ENCODE assay signal across 1 fruit fly cellular context in the genomic region with DNA sequence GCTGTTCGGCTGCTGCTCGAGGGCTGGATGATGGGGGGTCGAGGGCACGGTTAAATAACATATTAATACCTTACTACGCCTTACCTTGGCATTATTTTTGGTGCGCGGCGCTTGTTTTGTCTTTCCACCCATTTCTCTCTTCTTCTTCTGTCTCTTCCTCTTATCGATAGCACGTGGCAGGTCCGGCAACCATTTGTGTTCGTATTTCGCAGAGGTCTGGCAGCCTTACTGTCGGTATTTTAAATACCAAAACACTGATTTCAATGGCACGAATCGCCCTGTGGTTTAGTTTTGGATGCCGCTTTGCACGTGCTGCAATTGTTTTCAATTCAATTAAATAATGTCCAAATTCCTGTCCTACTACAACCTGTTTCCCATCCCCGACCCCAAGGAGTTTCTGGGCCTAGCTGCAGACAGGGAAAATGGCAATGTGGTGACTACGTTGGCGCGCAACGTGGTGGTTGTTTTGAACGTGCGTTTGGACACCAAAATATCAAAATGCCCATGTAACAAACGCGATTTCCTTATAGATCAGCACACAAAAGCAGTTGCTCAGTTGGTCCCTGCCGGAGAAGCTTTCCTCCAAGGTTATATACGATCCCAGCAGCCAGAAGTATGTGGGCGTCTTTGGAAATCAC.
TF ChIP-seq lines count a peak whose summit lies in the region.

A gene (minus strand): TSS at position 155 of the 638 bp plus-strand sequence.
A gene (plus strand): TSS at position 285 of the 638 bp plus-strand sequence.

TF ChIP-seq in whole organism, embryonic, 481 proteins besides CTCF, POLR2A, EP300 and RAD21 (continued from another document and continues in another):
- TF ChIP-seq Awh (GFP tag; IDR thresholded peaks at IDR 0.05; lab: Robert Waterston, UW), result 0 out of 2 replicates have a peak, but pooled peaks have one; percentile 8
- TF ChIP-seq E2f1 (GFP tag; IDR thresholded peaks at IDR 0.05; lab: Robert Waterston, UW), result peak; percentile 45; the same call in 1 of the 2 replicates
- TF ChIP-seq her (GFP tag; optimal IDR thresholded peaks at IDR 0.05; lab: Kevin White, UChicago), result peak; percentile 28
- TF ChIP-seq CG4282 (GFP tag; optimal IDR thresholded peaks at IDR 0.05; lab: Kevin White, UChicago), result no peak
- TF ChIP-seq kah (GFP tag; optimal IDR thresholded peaks at IDR 0.05; lab: Kevin White, UChicago), result peak; percentile 59
- no peak for TF ChIP-seq CG6654 (GFP tag; optimal IDR thresholded peaks at IDR 0.05; lab: Kevin White, UChicago)
- peak; percentile 46 for TF ChIP-seq Side (GFP tag; optimal IDR thresholded peaks at IDR 0.05; lab: Kevin White, UChicago)
- no peak for TF ChIP-seq bbx (GFP tag; IDR thresholded peaks at IDR 0.05; lab: Robert Waterston, UW; ENCODE audit: partially characterized antibody)
- TF ChIP-seq CG33213 (GFP tag; optimal IDR thresholded peaks at IDR 0.05; lab: Kevin White, UChicago), result peak; percentile 40
- no peak for TF ChIP-seq ind (GFP tag; optimal IDR thresholded peaks at IDR 0.05; lab: Kevin White, UChicago)
- peak; percentile 93 for TF ChIP-seq CG34422 (GFP tag; IDR thresholded peaks at IDR 0.05; lab: Robert Waterston, UW)
- TF ChIP-seq Antp (GFP tag; optimal IDR thresholded peaks at IDR 0.05; lab: Kevin White, UChicago), result peak; percentile 23
- no peak for TF ChIP-seq ssp (GFP tag; IDR thresholded peaks at IDR 0.05; lab: Robert Waterston, UW)
- peak; percentile 74 for TF ChIP-seq HLHmδ (GFP tag; optimal IDR thresholded peaks at IDR 0.05; lab: Kevin White, UChicago)
- TF ChIP-seq CG4854 (GFP tag; optimal IDR thresholded peaks at IDR 0.05; lab: Kevin White, UChicago), result no peak
- TF ChIP-seq CG17385 (GFP tag; optimal IDR thresholded peaks at IDR 0.05; lab: Kevin White, UChicago), result peak; percentile 100
- TF ChIP-seq CG17912 (GFP tag; optimal IDR thresholded peaks at IDR 0.05; lab: Kevin White, UChicago), result peak; percentile 24
- TF ChIP-seq CG13624 (GFP tag; optimal IDR thresholded peaks at IDR 0.05; lab: Kevin White, UChicago), result peak; percentile 77
- TF ChIP-seq CG15479 (GFP tag; optimal IDR thresholded peaks at IDR 0.05; lab: Kevin White, UChicago), result no peak
- TF ChIP-seq CG17186 (GFP tag; optimal IDR thresholded peaks at IDR 0.05; lab: Kevin White, UChicago), result peak; percentile 79
- peak; percentile 63; the same call in 1 of the 2 replicates for TF ChIP-seq CG32532 (GFP tag; IDR thresholded peaks at IDR 0.05; lab: Robert Waterston, UW)
- TF ChIP-seq CG18619 (GFP tag; optimal IDR thresholded peaks at IDR 0.05; lab: Kevin White, UChicago), result no peak
- 0 out of 3 replicates have a peak, but pooled peaks have one; percentile 33 for TF ChIP-seq mld (GFP tag; IDR thresholded peaks at IDR 0.05; lab: Robert Waterston, UW; ENCODE audit: partially characterized antibody)
- TF ChIP-seq CG16863 (GFP tag; optimal IDR thresholded peaks at IDR 0.05; lab: Kevin White, UChicago), result peak; percentile 14
- peak; percentile 29 for TF ChIP-seq CG10431 (GFP tag; optimal IDR thresholded peaks at IDR 0.05; lab: Kevin White, UChicago)
- TF ChIP-seq jumu (GFP tag; optimal IDR thresholded peaks at IDR 0.05; lab: Kevin White, UChicago), result peak; percentile 35
- TF ChIP-seq Dref (GFP tag; IDR thresholded peaks at IDR 0.05; lab: Robert Waterston, UW), result peak; percentile 65
- TF ChIP-seq Opbp (GFP tag; IDR thresholded peaks at IDR 0.05; lab: Robert Waterston, UW; ENCODE audit: partially characterized antibody), result peak; percentile 65
- TF ChIP-seq BEAF-32 (GFP tag; optimal IDR thresholded peaks at IDR 0.05; lab: Kevin White, UChicago), result peak; percentile 69
- TF ChIP-seq dan (GFP tag; IDR thresholded peaks at IDR 0.05; lab: Robert Waterston, UW), result no peak
- no peak for TF ChIP-seq Camta (GFP tag; optimal IDR thresholded peaks at IDR 0.05; lab: Kevin White, UChicago)
- peak; percentile 99 for TF ChIP-seq dm (GFP tag; optimal IDR thresholded peaks at IDR 0.05; lab: Kevin White, UChicago)
- no peak for TF ChIP-seq Fer3 (tag; optimal IDR thresholded peaks at IDR 0.05; lab: Kevin White, UChicago)
- TF ChIP-seq Hey (tag; optimal IDR thresholded peaks at IDR 0.05; lab: Kevin White, UChicago), result peak; percentile 39
- peak; percentile 33 for TF ChIP-seq Xbp1 (GFP tag; optimal IDR thresholded peaks at IDR 0.05; lab: Kevin White, UChicago)
- TF ChIP-seq CG14050 (GFP tag; IDR thresholded peaks at IDR 0.05; lab: Robert Waterston, UW), result no peak
- no peak for TF ChIP-seq exex (tag; optimal IDR thresholded peaks at IDR 0.05; lab: Kevin White, UChicago)
- TF ChIP-seq Sry-β (GFP tag; optimal IDR thresholded peaks at IDR 0.05; lab: Kevin White, UChicago), result no peak
- TF ChIP-seq gce (GFP tag; IDR thresholded peaks at IDR 0.05; lab: Robert Waterston, UW), result no peak
- peak; percentile 73 for TF ChIP-seq CG30020 (tag; optimal IDR thresholded peaks at IDR 0.05; lab: Kevin White, UChicago)
- peak; percentile 51; the same call in 1 of the 2 replicates for TF ChIP-seq CG42726 (GFP tag; IDR thresholded peaks at IDR 0.05; lab: Robert Waterston, UW; ENCODE audit: partially characterized antibody)
- TF ChIP-seq CG15514 (GFP tag; optimal IDR thresholded peaks at IDR 0.05; lab: Kevin White, UChicago), result peak; percentile 74
- peak; percentile 56 for TF ChIP-seq knrl (GFP tag; IDR thresholded peaks at IDR 0.05; lab: Robert Waterston, UW; ENCODE audit: partially characterized antibody)
- no peak for TF ChIP-seq CG17361 (GFP tag; IDR thresholded peaks at IDR 0.05; lab: Robert Waterston, UW)
- no peak for TF ChIP-seq z (GFP tag; IDR thresholded peaks at IDR 0.05; lab: Robert Waterston, UW)
- TF ChIP-seq Mes4 (GFP tag; optimal IDR thresholded peaks at IDR 0.05; lab: Kevin White, UChicago), result peak; percentile 50
- no peak for TF ChIP-seq CG8281 (tag; optimal IDR thresholded peaks at IDR 0.05; lab: Kevin White, UChicago)
- no peak for TF ChIP-seq corto (GFP tag; optimal IDR thresholded peaks at IDR 0.05; lab: Kevin White, UChicago)
- peak; percentile 58 for TF ChIP-seq Rfx (GFP tag; IDR thresholded peaks at IDR 0.05; lab: Robert Waterston, UW)
- TF ChIP-seq br (optimal IDR thresholded peaks at IDR 0.05; lab: Kevin White, UChicago), result no peak
- peak; percentile 38; the same call in 1 of the 3 replicates for TF ChIP-seq Dbx (GFP tag; IDR thresholded peaks at IDR 0.05; lab: Robert Waterston, UW)
- no peak for TF ChIP-seq CG2120 (GFP tag; optimal IDR thresholded peaks at IDR 0.05; lab: Kevin White, UChicago)
- TF ChIP-seq fu2 (GFP tag; optimal IDR thresholded peaks at IDR 0.05; lab: Kevin White, UChicago), result no peak
- no peak for TF ChIP-seq H15 (GFP tag; IDR thresholded peaks at IDR 0.05; lab: Robert Waterston, UW)
- peak; percentile 81; the same call in 1 of the 3 replicates for TF ChIP-seq ci (GFP tag; IDR thresholded peaks at IDR 0.05; lab: Robert Waterston, UW)
- peak; percentile 51; the same call in 2 of the 3 replicates for TF ChIP-seq CG16813 (GFP tag; IDR thresholded peaks at IDR 0.05; lab: Robert Waterston, UW; ENCODE audit: partially characterized antibody)
- peak; percentile 90 for TF ChIP-seq Ets65A (GFP tag; lab: Kevin White, UChicago)
- no peak for TF ChIP-seq CG3995 (GFP tag; optimal IDR thresholded peaks at IDR 0.05; lab: Kevin White, UChicago)
- peak; percentile 44 for TF ChIP-seq p53 (GFP tag; optimal IDR thresholded peaks at IDR 0.05; lab: Kevin White, UChicago)
- TF ChIP-seq CG9817 (tag; optimal IDR thresholded peaks at IDR 0.05; lab: Kevin White, UChicago), result peak; percentile 6
- TF ChIP-seq Bdp1 (GFP tag; optimal IDR thresholded peaks at IDR 0.05; lab: Kevin White, UChicago), result peak; percentile 24
- 0 out of 2 replicates have a peak, but pooled peaks have one; percentile 12 for TF ChIP-seq CG32767 (GFP tag; IDR thresholded peaks at IDR 0.05; lab: Robert Waterston, UW)
- TF ChIP-seq amos (GFP tag; IDR thresholded peaks at IDR 0.05; lab: Robert Waterston, UW; ENCODE audit: partially characterized antibody), result peak; percentile 65
- peak; percentile 14 for TF ChIP-seq lilli (GFP tag; optimal IDR thresholded peaks at IDR 0.05; lab: Kevin White, UChicago)
- TF ChIP-seq Sin3A (optimal IDR thresholded peaks at IDR 0.05; lab: Kevin White, UChicago), result peak; percentile 83
- peak; percentile 95 for TF ChIP-seq pzg (GFP tag; optimal IDR thresholded peaks at IDR 0.05; lab: Kevin White, UChicago)
- TF ChIP-seq CG2116 (GFP tag; optimal IDR thresholded peaks at IDR 0.05; lab: Kevin White, UChicago), result peak; percentile 14
- TF ChIP-seq chinmo (GFP tag; IDR thresholded peaks at IDR 0.05; lab: Robert Waterston, UW; ENCODE audit: partially characterized antibody), result no peak
- peak; percentile 64 for TF ChIP-seq CHES-1-like (GFP tag; optimal IDR thresholded peaks at IDR 0.05; lab: Kevin White, UChicago)
- TF ChIP-seq CG3838 (GFP tag; optimal IDR thresholded peaks at IDR 0.05; lab: Kevin White, UChicago), result peak; percentile 10
- no peak for TF ChIP-seq tll (GFP tag; optimal IDR thresholded peaks at IDR 0.05; lab: Kevin White, UChicago)
- TF ChIP-seq slbo (GFP tag; IDR thresholded peaks at IDR 0.05; lab: Robert Waterston, UW), result peak; percentile 25; the same call in 1 of the 2 replicates
- TF ChIP-seq CG12769 (tag; optimal IDR thresholded peaks at IDR 0.05; lab: Kevin White, UChicago), result no peak
- TF ChIP-seq oc (tag; optimal IDR thresholded peaks at IDR 0.05; lab: Kevin White, UChicago), result no peak
- peak; percentile 40; the same call in 1 of the 2 replicates for TF ChIP-seq sens-2 (GFP tag; IDR thresholded peaks at IDR 0.05; lab: Robert Waterston, UW)
- TF ChIP-seq cad (GFP tag; optimal IDR thresholded peaks at IDR 0.05; lab: Kevin White, UChicago), result peak; percentile 72
- no peak for TF ChIP-seq Adf1 (GFP tag; IDR thresholded peaks at IDR 0.05; lab: Robert Waterston, UW)
- TF ChIP-seq pb (GFP tag; optimal IDR thresholded peaks at IDR 0.05; lab: Kevin White, UChicago), result peak; percentile 44
- TF ChIP-seq CG1647 (GFP tag; optimal IDR thresholded peaks at IDR 0.05; lab: Kevin White, UChicago), result no peak
- TF ChIP-seq CG17829 (tag; optimal IDR thresholded peaks at IDR 0.05; lab: Kevin White, UChicago), result peak; percentile 47
- no peak for TF ChIP-seq Bteb2 (GFP tag; optimal IDR thresholded peaks at IDR 0.05; lab: Kevin White, UChicago)
- TF ChIP-seq dpn (GFP tag; optimal IDR thresholded peaks at IDR 0.05; lab: Kevin White, UChicago), result peak; percentile 30 to 35
- peak; percentile 43; the same call in 1 of the 3 replicates for TF ChIP-seq HLH4C (GFP tag; IDR thresholded peaks at IDR 0.05; lab: Robert Waterston, UW; ENCODE audit: partially characterized antibody)
- TF ChIP-seq nmo (GFP tag; optimal IDR thresholded peaks at IDR 0.05; lab: Kevin White, UChicago), result no peak
- TF ChIP-seq tx (GFP tag; optimal IDR thresholded peaks at IDR 0.05; lab: Kevin White, UChicago), result peak; percentile 31
- TF ChIP-seq aop (GFP tag; IDR thresholded peaks at IDR 0.05; lab: Robert Waterston, UW), result no peak
- TF ChIP-seq CG10654 (GFP tag; optimal IDR thresholded peaks at IDR 0.05; lab: Kevin White, UChicago), result peak; percentile 5
- TF ChIP-seq ftz-f1 (GFP tag; optimal IDR thresholded peaks at IDR 0.05; lab: Kevin White, UChicago), result peak; percentile 73
- TF ChIP-seq CG34224 (GFP tag; IDR thresholded peaks at IDR 0.05; lab: Robert Waterston, UW; ENCODE audit: partially characterized antibody), result peak; percentile 32; the same call in 1 of the 3 replicates
- peak; percentile 49 for TF ChIP-seq HmgD (GFP tag; optimal IDR thresholded peaks at IDR 0.05; lab: Kevin White, UChicago)
- TF ChIP-seq CG11695 (GFP tag; IDR thresholded peaks at IDR 0.05; lab: Robert Waterston, UW), result 0 out of 3 replicates have a peak, but pooled peaks have one; percentile 14
- TF ChIP-seq ranshi (GFP tag; IDR thresholded peaks at IDR 0.05; lab: Robert Waterston, UW), result peak; percentile 44
- no peak for TF ChIP-seq CG18476 (GFP tag; optimal IDR thresholded peaks at IDR 0.05; lab: Kevin White, UChicago)
- no peak for TF ChIP-seq lov (optimal IDR thresholded peaks at IDR 0.05; lab: Kevin White, UChicago)
- TF ChIP-seq lov (GFP tag; IDR thresholded peaks at IDR 0.05; lab: Robert Waterston, UW), result 0 out of 3 replicates have a peak, but pooled peaks have one; percentile 27
- no peak for TF ChIP-seq Lim3 (GFP tag; IDR thresholded peaks at IDR 0.05; lab: Robert Waterston, UW)
- peak; percentile 14 for TF ChIP-seq psq (GFP tag; optimal IDR thresholded peaks at IDR 0.05; lab: Kevin White, UChicago)
- TF ChIP-seq CG7745 (tag; optimal IDR thresholded peaks at IDR 0.05; lab: Kevin White, UChicago), result no peak
- peak; percentile 52; the same call in 1 of the 2 replicates for TF ChIP-seq sob (GFP tag; IDR thresholded peaks at IDR 0.05; lab: Robert Waterston, UW)
- no peak for TF ChIP-seq odd (GFP tag; optimal IDR thresholded peaks at IDR 0.05; lab: Kevin White, UChicago)
- TF ChIP-seq bab2 (GFP tag; optimal IDR thresholded peaks at IDR 0.05; lab: Kevin White, UChicago), result no peak
- no peak; the same call in 1 of the 2 replicates for TF ChIP-seq lmd (GFP tag; IDR thresholded peaks at IDR 0.05; lab: Robert Waterston, UW)
- TF ChIP-seq CG13287 (GFP tag; IDR thresholded peaks at IDR 0.05; lab: Robert Waterston, UW; ENCODE audit: partially characterized antibody), result peak; percentile 70
- TF ChIP-seq Trl (optimal IDR thresholded peaks at IDR 0.05; lab: Kevin White, UChicago), result no peak
- peak; percentile 53 for TF ChIP-seq Trl (GFP tag; optimal IDR thresholded peaks at IDR 0.05; lab: Kevin White, UChicago)
- TF ChIP-seq Xrp1 (GFP tag; IDR thresholded peaks at IDR 0.05; lab: Robert Waterston, UW), result peak; percentile 44
- peak; percentile 52 for TF ChIP-seq CG34376 (GFP tag; optimal IDR thresholded peaks at IDR 0.05; lab: Kevin White, UChicago)
- peak; percentile 11 for TF ChIP-seq CG12236 (GFP tag; optimal IDR thresholded peaks at IDR 0.05; lab: Kevin White, UChicago)
- peak; percentile 86 for TF ChIP-seq CG3847 (GFP tag; IDR thresholded peaks at IDR 0.05; lab: Robert Waterston, UW)
- no peak for TF ChIP-seq ash1 (GFP tag; optimal IDR thresholded peaks at IDR 0.05; lab: Kevin White, UChicago)
- TF ChIP-seq CG11247 (GFP tag; IDR thresholded peaks at IDR 0.05; lab: Robert Waterston, UW), result no peak
- no peak for TF ChIP-seq Vsx1 (GFP tag; optimal IDR thresholded peaks at IDR 0.05; lab: Kevin White, UChicago)
- TF ChIP-seq CG3163 (GFP tag; optimal IDR thresholded peaks at IDR 0.05; lab: Kevin White, UChicago), result peak; percentile 18
- no peak for TF ChIP-seq CG2889 (GFP tag; IDR thresholded peaks at IDR 0.05; lab: Robert Waterston, UW)
- TF ChIP-seq CG7928 (GFP tag; optimal IDR thresholded peaks at IDR 0.05; lab: Kevin White, UChicago), result no peak
- TF ChIP-seq hth (optimal IDR thresholded peaks at IDR 0.05; lab: Kevin White, UChicago), result no peak
- TF ChIP-seq CG33557 (GFP tag; optimal IDR thresholded peaks at IDR 0.05; lab: Kevin White, UChicago), result no peak
- TF ChIP-seq CG6254 (GFP tag; optimal IDR thresholded peaks at IDR 0.05; lab: Kevin White, UChicago), result peak; percentile 100
- peak; percentile 54 for TF ChIP-seq NC2β (GFP tag; optimal IDR thresholded peaks at IDR 0.05; lab: Kevin White, UChicago)
- TF ChIP-seq MTF-1 (GFP tag; optimal IDR thresholded peaks at IDR 0.05; lab: Kevin White, UChicago; ENCODE audit: borderline replicate concordance), result no peak
